Worm (Caenorhabditis elegans) whole organism, young adult: Measurements from ENCODE around the gene znf-598.
A peak's percentile ranks its signal among the peaks of the same experiment; 100 is the strongest.

Experiments
- C17E4.6 ChIP-seq: fragments of 200-800 bp; sonication (Bioruptor generic); IDR thresholded peaks from 2 replicates; pipeline ENCODE4 v1.3.6; 2022; ENCODE audit warnings: missing genetic modification reagents, missing genetic modification characterization, missing compliant biosample characterization
- D2030.7 ChIP-seq: fragments of 200-800 bp; sonication (Bioruptor generic); IDR thresholded peaks from 2 replicates; pipeline ENCODE4 v1.3.6; 2022; ENCODE audit warnings: missing genetic modification reagents, missing genetic modification characterization, missing compliant biosample characterization
- F10E7.11 ChIP-seq: sonication (generic microtip); optimal IDR thresholded peaks from 2 replicates; lab custom pipeline; 2017; ENCODE audit warnings: mild to moderate bottlenecking, missing genetic modification characterization, moderate library complexity, missing compliant biosample characterization
- F22D6.2 ChIP-seq: sonication (generic microtip); optimal IDR thresholded peaks from 2 replicates; lab custom pipeline; 2016; ENCODE audit warnings: mild to moderate bottlenecking, missing genetic modification characterization, missing compliant biosample characterization
- F39B2.1 ChIP-seq: fragments of 200-800 bp; sonication (Bioruptor generic); IDR thresholded peaks from 2 replicates; pipeline ENCODE4 v1.3.6; 2022; ENCODE audit warnings: missing genetic modification reagents, missing genetic modification characterization, missing compliant biosample characterization
- F52B5.7 ChIP-seq: sonication (generic microtip); optimal IDR thresholded peaks from 2 replicates; lab custom pipeline; 2016; ENCODE audit warnings: mild to moderate bottlenecking, missing genetic modification characterization, missing compliant biosample characterization
- F55B11.4 ChIP-seq: sonication (generic microtip); optimal IDR thresholded peaks from 2 replicates; lab custom pipeline; 2016; ENCODE audit warnings: missing compliant biosample characterization, missing genetic modification characterization, borderline replicate concordance; ENCODE audit not compliant: insufficient read depth
- F57A8.1 ChIP-seq: fragments of 200-800 bp; sonication (Bioruptor generic); optimal IDR thresholded peaks from 2 replicates; lab custom pipeline; 2018; ENCODE audit warnings: mild to moderate bottlenecking, missing genetic modification characterization, moderate library complexity, missing compliant biosample characterization
- F57C9.4 ChIP-seq: sonication (generic microtip); optimal IDR thresholded peaks from 2 replicates; lab custom pipeline; 2017; ENCODE audit warnings: mild to moderate bottlenecking, missing genetic modification characterization, missing compliant biosample characterization
- K12H6.12 ChIP-seq: fragments of 200-800 bp; sonication (Bioruptor generic); optimal IDR thresholded peaks from 2 replicates; lab custom pipeline; 2018; ENCODE audit warnings: mild to moderate bottlenecking, missing genetic modification characterization, missing compliant biosample characterization
- Y53G8AR.9 ChIP-seq: fragments of 200-800 bp; sonication (Bioruptor generic); conservative IDR thresholded peaks from 2 replicates; pipeline ENCODE4 v1.3.6; 2022; ENCODE audit warnings: missing genetic modification reagents, missing genetic modification characterization, missing compliant biosample characterization
- Y56A3A.18 ChIP-seq: fragments of 200-800 bp; sonication (Bioruptor generic); IDR thresholded peaks from 2 replicates; pipeline ENCODE4 v1.3.6; 2022; ENCODE audit warnings: missing genetic modification reagents, missing genetic modification characterization, missing compliant biosample characterization
- akir-1 ChIP-seq: fragments of 200-800 bp; sonication (Bioruptor generic); optimal IDR thresholded peaks from 2 replicates; lab custom pipeline; 2018; ENCODE audit warnings: mild to moderate bottlenecking, missing genetic modification characterization, moderate library complexity, missing compliant biosample characterization
- ama-1 ChIP-seq, 3 experiments: fragments of 150-350 bp in 1 of 3; sonication (generic microtip) in 2 of 3; optimal IDR thresholded peaks; 2 replicates each; lab custom pipeline; 2014 to 2018; ENCODE audit warnings: missing biosample characterization in 2 of 3, missing genetic modification characterization in 2 of 3, missing genetic modification reagents in 2 of 3
- athp-1 ChIP-seq: sonication (generic microtip); optimal IDR thresholded peaks from 2 replicates; lab custom pipeline; 2017; ENCODE audit warnings: mild to moderate bottlenecking, missing genetic modification characterization, missing compliant biosample characterization
- attf-5 ChIP-seq: fragments of 200-800 bp; sonication (Bioruptor generic); optimal IDR thresholded peaks from 2 replicates; lab custom pipeline; 2018; ENCODE audit warnings: mild to moderate bottlenecking, missing genetic modification characterization, missing compliant biosample characterization
- ccch-3 ChIP-seq: fragments of 200-800 bp; sonication (Bioruptor generic); optimal IDR thresholded peaks from 2 replicates; lab custom pipeline; 2018; ENCODE audit warnings: mild to moderate bottlenecking, missing genetic modification characterization, missing compliant biosample characterization
- ceh-27 ChIP-seq: fragments of 200-800 bp; sonication (Bioruptor generic); optimal IDR thresholded peaks from 2 replicates; lab custom pipeline; 2018; ENCODE audit warnings: mild to moderate bottlenecking, missing genetic modification characterization, moderate library complexity, missing compliant biosample characterization
- ceh-79 ChIP-seq: sonication (generic microtip); optimal IDR thresholded peaks from 2 replicates; lab custom pipeline; 2017; ENCODE audit warnings: mild to moderate bottlenecking, missing genetic modification characterization, missing compliant biosample characterization
- ceh-91 ChIP-seq: fragments of 200-800 bp; sonication (Bioruptor generic); IDR thresholded peaks from 2 replicates; pipeline ENCODE4 v1.3.6; 2022; ENCODE audit warnings: missing genetic modification reagents, missing genetic modification characterization, missing compliant biosample characterization
- dpff-1 ChIP-seq: sonication (generic microtip); optimal IDR thresholded peaks from 2 replicates; lab custom pipeline; 2017; ENCODE audit warnings: mild to moderate bottlenecking, missing genetic modification characterization, missing compliant biosample characterization
- ekl-4 ChIP-seq: fragments of 200-800 bp; sonication (Bioruptor generic); IDR thresholded peaks from 2 replicates; pipeline ENCODE4 v1.3.6; 2022; ENCODE audit warnings: missing genetic modification reagents, missing genetic modification characterization, missing compliant biosample characterization
- ets-4 ChIP-seq: fragments of 200-800 bp; sonication (Bioruptor generic); optimal IDR thresholded peaks from 2 replicates; lab custom pipeline; 2018; ENCODE audit warnings: mild to moderate bottlenecking, missing genetic modification characterization, missing compliant biosample characterization
- gei-17 ChIP-seq: fragments of 200-800 bp; sonication (Bioruptor generic); optimal IDR thresholded peaks from 2 replicates; lab custom pipeline; 2018; ENCODE audit warnings: mild to moderate bottlenecking, missing genetic modification characterization, missing compliant biosample characterization
- hlh-26 ChIP-seq: fragments of 200-800 bp; sonication (Bioruptor generic); conservative IDR thresholded peaks from 2 replicates; pipeline ENCODE4 v1.3.6; 2022; ENCODE audit warnings: missing genetic modification reagents, missing genetic modification characterization, missing compliant biosample characterization
- hmg-20 ChIP-seq: fragments of 200-800 bp; sonication (Bioruptor generic); IDR thresholded peaks from 2 replicates; pipeline ENCODE4 v1.3.6; 2022; ENCODE audit warnings: missing genetic modification reagents, missing genetic modification characterization, missing compliant biosample characterization
- hrde-1 ChIP-seq: sonication (generic microtip); optimal IDR thresholded peaks from 2 replicates; lab custom pipeline; 2016; ENCODE audit warnings: missing genetic modification characterization, mild to moderate bottlenecking, missing compliant biosample characterization, moderate library complexity, missing genotype, missing genetic modification reagents, borderline replicate concordance
- lag-1 ChIP-seq: fragments of 200-800 bp; sonication (Bioruptor generic); IDR thresholded peaks from 2 replicates; pipeline ENCODE4 v1.3.6; 2022; ENCODE audit warnings: missing genetic modification reagents, missing genetic modification characterization, missing compliant biosample characterization
- let-526 ChIP-seq: fragments of 200-800 bp; sonication (Bioruptor generic); IDR thresholded peaks from 2 replicates; pipeline ENCODE4 v1.3.6; 2022; ENCODE audit warnings: missing genetic modification reagents, missing genetic modification characterization, missing compliant biosample characterization
- let-607 ChIP-seq, 2 experiments: fragments of 200-800 bp in 1 of 2; sonication (Bioruptor generic) in 1 of 2; sonication (generic microtip) in 1 of 2; optimal IDR thresholded peaks; 2 replicates each; lab custom pipeline; 2016 to 2018; ENCODE audit warnings: mild to moderate bottlenecking in 2 of 2, missing compliant biosample characterization in 2 of 2, missing genetic modification characterization in 2 of 2, moderate library complexity in 2 of 2, missing genotype in 1 of 2
- lin-35 ChIP-seq, 3 experiments: fragments of 150-350 bp in 2 of 3; sonication (generic microtip) in 1 of 3; optimal IDR thresholded peaks; 2 replicates each; lab custom pipeline; 2014 to 2018; ENCODE audit warnings: missing biosample characterization in 3 of 3, missing genetic modification characterization in 3 of 3, missing genetic modification reagents in 3 of 3
- lin-40 ChIP-seq: sonication (generic microtip); optimal IDR thresholded peaks from 2 replicates; lab custom pipeline; 2016; ENCODE audit warnings: missing genetic modification characterization, mild to moderate bottlenecking, missing compliant biosample characterization, missing genotype, missing genetic modification reagents
- lin-54 ChIP-seq: fragments of 200-800 bp; sonication (Bioruptor generic); optimal IDR thresholded peaks from 2 replicates; lab custom pipeline; 2018; ENCODE audit warnings: mild to moderate bottlenecking, missing genetic modification characterization, missing compliant biosample characterization
- lsl-1 ChIP-seq: fragments of 200-800 bp; sonication (Bioruptor generic); optimal IDR thresholded peaks from 2 replicates; lab custom pipeline; 2018; ENCODE audit warnings: mild to moderate bottlenecking, missing genetic modification characterization, moderate library complexity, missing compliant biosample characterization
- lsy-27 ChIP-seq: sonication (generic microtip); optimal IDR thresholded peaks from 2 replicates; lab custom pipeline; 2017; ENCODE audit warnings: missing genetic modification characterization, mild to moderate bottlenecking, missing compliant biosample characterization, antibody characterized with exemption, missing genotype, borderline replicate concordance; ENCODE audit not compliant: insufficient read depth
- madf-6 ChIP-seq: fragments of 200-800 bp; sonication (Bioruptor generic); IDR thresholded peaks from 2 replicates; pipeline ENCODE4 v1.3.6; 2022; ENCODE audit warnings: missing genetic modification reagents, missing genetic modification characterization, missing compliant biosample characterization
- mel-28 ChIP-seq: sonication (generic microtip); optimal IDR thresholded peaks from 2 replicates; lab custom pipeline; 2016; ENCODE audit warnings: borderline replicate concordance, mild to moderate bottlenecking, missing genetic modification characterization, missing compliant biosample characterization
- pbrm-1 ChIP-seq: fragments of 200-800 bp; sonication (Bioruptor generic); IDR thresholded peaks from 2 replicates; pipeline ENCODE4 v1.3.6; 2022; ENCODE audit warnings: missing genetic modification reagents, missing genetic modification characterization, missing compliant biosample characterization
- pha-4 ChIP-seq: fragments of 150-350 bp; sonication (generic microtip); optimal IDR thresholded peaks from 2 replicates; lab custom pipeline; 2014; ENCODE audit warnings: missing biosample characterization, missing genetic modification reagents, missing genetic modification characterization
- snpc-1.1 ChIP-seq: sonication (generic microtip); optimal IDR thresholded peaks from 2 replicates; lab custom pipeline; 2017; ENCODE audit warnings: missing genetic modification characterization, mild to moderate bottlenecking, missing compliant biosample characterization, antibody characterized with exemption, moderate library complexity, missing genotype, missing genetic modification reagents; ENCODE audit not compliant: insufficient read depth
- snpc-1.3 ChIP-seq: sonication (generic microtip); optimal IDR thresholded peaks from 2 replicates; lab custom pipeline; 2017; ENCODE audit warnings: missing genetic modification characterization, mild to moderate bottlenecking, missing compliant biosample characterization, antibody characterized with exemption, moderate library complexity, missing genotype, missing genetic modification reagents; ENCODE audit not compliant: insufficient read depth
- sptf-2 ChIP-seq: fragments of 200-800 bp; sonication (Bioruptor generic); optimal IDR thresholded peaks from 2 replicates; lab custom pipeline; 2018; ENCODE audit warnings: mild to moderate bottlenecking, missing genetic modification characterization, missing compliant biosample characterization
- tbx-9 ChIP-seq: sonication (generic microtip); optimal IDR thresholded peaks from 2 replicates; lab custom pipeline; 2016; ENCODE audit warnings: borderline replicate concordance, missing genetic modification characterization, inconsistent platforms, missing compliant biosample characterization
- tlf-1 ChIP-seq: fragments of 200-800 bp; sonication (Bioruptor generic); optimal IDR thresholded peaks from 2 replicates; lab custom pipeline; 2018; ENCODE audit warnings: mild to moderate bottlenecking, missing genetic modification characterization, missing compliant biosample characterization
- unc-62 ChIP-seq: fragments of 150-350 bp; optimal IDR thresholded peaks from 2 replicates; lab custom pipeline; 2014; ENCODE audit warnings: missing biosample characterization, missing genetic modification reagents, missing genetic modification characterization
- ztf-18 ChIP-seq: sonication (generic microtip); optimal IDR thresholded peaks from 2 replicates; lab custom pipeline; 2016; ENCODE audit warnings: missing genotype, mild to moderate bottlenecking, missing genetic modification characterization, missing compliant biosample characterization
- ztf-25 ChIP-seq: fragments of 200-800 bp; sonication (Bioruptor generic); IDR thresholded peaks from 2 replicates; pipeline ENCODE4 v1.3.6; 2022; ENCODE audit warnings: missing genetic modification reagents, missing genetic modification characterization, missing compliant biosample characterization

Gene znf-598

DNA sequence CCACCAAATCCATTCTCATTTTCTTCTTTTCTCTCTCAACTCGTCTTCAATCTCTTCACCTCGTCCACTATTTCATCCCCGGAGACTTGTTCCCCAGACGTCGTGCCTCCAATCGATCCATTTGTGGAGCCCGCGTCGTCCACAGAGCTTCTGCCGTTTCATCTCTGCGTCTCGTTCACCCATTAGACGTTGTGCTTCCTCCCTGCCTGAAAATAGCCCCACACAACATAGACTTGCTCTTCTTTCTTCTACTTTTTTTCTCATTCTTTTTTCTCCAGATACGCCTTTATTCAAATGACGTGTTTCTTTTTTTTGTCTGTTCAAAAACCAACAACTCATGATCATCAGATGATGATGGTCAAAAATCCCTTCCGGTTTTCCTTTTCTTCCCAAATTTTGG is 32.7 kb upstream of the znf-598 start (continued):
- TF ChIP-seq pbrm-1 (GFP tag; lab: Robert Waterston, UW) (no peak), lsy-27 (no peak), hmg-20 (GFP tag; lab: Robert Waterston, UW) (no peak), attf-5 (GFP tag; lab: Kevin White, UChicago) (peak; percentile 6), D2030.7 (GFP tag; lab: Robert Waterston, UW) (no peak), athp-1 (tag; lab: Kevin White, UChicago) (no peak), lsl-1 (GFP tag; lab: Kevin White, UChicago) (no peak), mel-28 (no peak), hlh-26 (GFP tag; lab: Robert Waterston, UW) (no peak), madf-6 (no peak), ekl-4 (GFP tag; lab: Robert Waterston, UW) (no peak), K12H6.12 (tag; lab: Kevin White, UChicago) (peak; percentile 64), lin-54 (GFP tag; lab: Kevin White, UChicago) (no peak), dpff-1 (no peak), ceh-27 (GFP tag; lab: Kevin White, UChicago) (peak; percentile 36), snpc-1.1 (no peak), F39B2.1 (GFP tag; lab: Robert Waterston, UW) (no peak), ets-4 (GFP tag; lab: Kevin White, UChicago) (no peak), ccch-3 (GFP tag; lab: Kevin White, UChicago) (no peak), ztf-18 (tag; lab: Kevin White, UChicago) (no peak), snpc-1.3 (no peak), akir-1 (GFP tag; lab: Kevin White, UChicago) (no peak), F55B11.4 (tag; lab: Kevin White, UChicago) (no peak), hrde-1 (no peak), F57A8.1 (no peak), sptf-2 (GFP tag; lab: Kevin White, UChicago) (no peak), tlf-1 (GFP tag; lab: Kevin White, UChicago) (no peak), lin-35 (GFP tag; optimal IDR thresholded peaks at IDR 0.05; lab: Kevin White, UChicago) (peak in 1 of 3 experiments; percentile 71), lin-40 (tag; lab: Kevin White, UChicago) (peak; percentile 40), let-607 (tag; optimal IDR thresholded peaks at IDR 0.05; lab: Kevin White, UChicago) (no peak)

DNA sequence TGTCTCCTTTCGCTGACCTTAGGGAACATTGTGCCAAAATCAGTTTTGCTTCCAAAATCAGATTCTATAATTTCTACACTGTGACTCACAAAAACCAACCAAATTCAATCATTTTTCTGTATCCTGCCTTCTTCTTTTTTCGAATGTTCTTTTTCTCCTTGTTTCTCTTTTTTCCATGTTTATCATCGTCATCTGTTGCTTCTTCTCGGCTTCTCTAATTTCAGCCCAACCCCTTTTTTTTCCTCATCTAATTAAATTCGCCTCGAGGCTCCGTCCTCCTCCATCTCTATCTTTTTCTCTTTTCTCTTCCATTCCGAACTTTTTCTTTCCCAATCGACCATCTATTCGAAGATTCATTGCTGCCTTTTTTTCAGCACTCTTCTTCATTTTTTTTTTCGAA is 30.9 kb upstream of the znf-598 start, which contains the start of gene unc-104:
TSS of gene unc-104 (plus strand) at position 311 of the 400 bp plus-strand sequence.
- TF ChIP-seq gei-17 (no peak), tbx-9 (no peak), C17E4.6 (GFP tag; lab: Robert Waterston, UW) (no peak), lag-1 (no peak), unc-62 (GFP tag; lab: Kevin White, UChicago) (no peak), ama-1 (optimal IDR thresholded peaks at IDR 0.05; lab: Kevin White, UChicago) (no peak), ama-1 (GFP tag; optimal IDR thresholded peaks at IDR 0.05; lab: Kevin White, UChicago) (no peak), hlh-26 (GFP tag; lab: Robert Waterston, UW) (no peak)

DNA sequence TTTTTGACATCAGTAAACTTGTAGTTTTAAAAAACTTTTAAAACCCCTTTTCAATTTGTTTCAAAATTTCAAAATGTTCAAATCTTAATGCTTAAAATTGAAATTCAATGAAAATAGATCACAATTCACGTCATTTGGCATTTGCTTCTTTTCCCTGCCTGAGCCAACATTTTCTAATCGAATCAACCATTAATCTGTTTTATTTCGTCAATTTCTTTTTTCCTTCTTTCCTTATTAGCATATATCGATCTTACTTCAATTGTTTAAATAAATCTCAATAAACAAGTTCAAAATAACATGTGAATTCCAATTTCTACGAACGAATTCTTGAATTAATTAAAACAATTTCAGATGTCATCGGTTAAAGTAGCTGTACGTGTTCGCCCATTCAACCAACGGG is 30.0 kb upstream of the znf-598 start:
- TF ChIP-seq pha-4 (tag; lab: Kevin White, UChicago), result no peak
- no peak for TF ChIP-seq F52B5.7
- TF ChIP-seq F22D6.2 (tag; lab: Kevin White, UChicago), result no peak
- no peak for TF ChIP-seq lin-54 (GFP tag; lab: Kevin White, UChicago)
- TF ChIP-seq ztf-25 (GFP tag; lab: Robert Waterston, UW), result no peak
- no peak for TF ChIP-seq let-526 (GFP tag; lab: Robert Waterston, UW)
- TF ChIP-seq K12H6.12 (tag; lab: Kevin White, UChicago), result no peak
- TF ChIP-seq F10E7.11 (tag; lab: Kevin White, UChicago), result no peak
- TF ChIP-seq F57C9.4 (tag; lab: Kevin White, UChicago), result no peak
- no peak for TF ChIP-seq ceh-91
- TF ChIP-seq Y56A3A.18 (GFP tag; lab: Robert Waterston, UW), result no peak
- TF ChIP-seq attf-5 (GFP tag; lab: Kevin White, UChicago), result no peak
- no peak for TF ChIP-seq Y53G8AR.9
- TF ChIP-seq ceh-79 (tag; lab: Kevin White, UChicago), result no peak
